Fruit fly (Drosophila melanogaster): Measurements from ENCODE around the gene PNUTS.

PNUTS gene

dm6 chr2L:845341-846004 is 24.8 kb upstream of the PNUTS start (continued):
- TF ChIP-seq CG16863 (GFP tag; optimal IDR thresholded peaks at IDR 0.05) (peak; percentile 88), ham (GFP tag; IDR thresholded peaks at IDR 0.05) (peak; percentile 49; the same call in 1 of the 2 replicates), ems (GFP tag; optimal IDR thresholded peaks at IDR 0.05) (peak; percentile 79), wor (GFP tag; IDR thresholded peaks at IDR 0.05) (peak; percentile 82), nau (GFP tag; optimal IDR thresholded peaks at IDR 0.05) (peak; percentile 90), Hr39 (optimal IDR thresholded peaks at IDR 0.05) (no peak), CG11560 (tag; IDR thresholded peaks at IDR 0.05) (peak; percentile 78), slbo (GFP tag; IDR thresholded peaks at IDR 0.05) (peak; percentile 94), CG43689 (GFP tag; IDR thresholded peaks at IDR 0.05) (peak; percentile 76), CG1603 (tag; optimal IDR thresholded peaks at IDR 0.05) (peak; percentile 94), pum (GFP tag; optimal IDR thresholded peaks at IDR 0.05) (peak; percentile 83), btn (GFP tag; optimal IDR thresholded peaks at IDR 0.05) (peak; percentile 83), CG31388 (GFP tag; optimal IDR thresholded peaks at IDR 0.05) (peak; percentile 57), Poxn (GFP tag; IDR thresholded peaks at IDR 0.05) (peak; percentile 64; the same call in 1 of the 2 replicates), pan (optimal IDR thresholded peaks at IDR 0.05) (no peak), pan (GFP tag; optimal IDR thresholded peaks at IDR 0.05 in 1 of 2, IDR thresholded peaks at IDR 0.05 in 1 of 2) (peak in 1 of 2 experiments; percentile 92), slou (GFP tag; optimal IDR thresholded peaks at IDR 0.05) (peak; percentile 44), Myb (GFP tag; optimal IDR thresholded peaks at IDR 0.05) (peak; percentile 76), CG15696 (tag; optimal IDR thresholded peaks at IDR 0.05) (peak; percentile 31), NC2β (GFP tag; optimal IDR thresholded peaks at IDR 0.05) (peak; percentile 59), CG7745 (tag; optimal IDR thresholded peaks at IDR 0.05) (no peak), CG11695 (GFP tag; IDR thresholded peaks at IDR 0.05) (peak; percentile 83), Vsx1 (GFP tag; optimal IDR thresholded peaks at IDR 0.05) (peak; percentile 66), chm (GFP tag; IDR thresholded peaks at IDR 0.05) (peak; percentile 89), bab2 (GFP tag; optimal IDR thresholded peaks at IDR 0.05) (peak; percentile 85), Antp (GFP tag; optimal IDR thresholded peaks at IDR 0.05) (peak; percentile 92), HLH3B (GFP tag; IDR thresholded peaks at IDR 0.05) (peak; percentile 90), ranshi (GFP tag; IDR thresholded peaks at IDR 0.05) (peak; percentile 87), rib (GFP tag; IDR thresholded peaks at IDR 0.05) (peak; percentile 76), H15 (GFP tag; IDR thresholded peaks at IDR 0.05) (peak; percentile 87), her (GFP tag; optimal IDR thresholded peaks at IDR 0.05) (peak; percentile 87), ind (GFP tag; optimal IDR thresholded peaks at IDR 0.05) (peak; percentile 89), CG7372 (GFP tag; IDR thresholded peaks at IDR 0.05) (peak; percentile 87), en (GFP tag; optimal IDR thresholded peaks at IDR 0.05) (peak; percentile 78), BEAF-32 (GFP tag; optimal IDR thresholded peaks at IDR 0.05) (no peak), hkb (optimal IDR thresholded peaks at IDR 0.05) (no peak), hkb (GFP tag; IDR thresholded peaks at IDR 0.05) (peak; percentile 92), CG11456 (GFP tag; IDR thresholded peaks at IDR 0.05) (peak; percentile 92), dpn (GFP tag; optimal IDR thresholded peaks at IDR 0.05) (peak; percentile 86 to 93), CG4360 (GFP tag; IDR thresholded peaks at IDR 0.05) (peak; percentile 63), CG18262 (tag; optimal IDR thresholded peaks at IDR 0.05) (peak; percentile 80), twi (tag; optimal IDR thresholded peaks at IDR 0.05) (peak; percentile 59), CG17829 (tag; optimal IDR thresholded peaks at IDR 0.05) (peak; percentile 83), repo (GFP tag; optimal IDR thresholded peaks at IDR 0.05) (peak; percentile 80), CG6813 (GFP tag; optimal IDR thresholded peaks at IDR 0.05) (peak; percentile 82), disco-r (GFP tag; optimal IDR thresholded peaks at IDR 0.05) (peak; percentile 73), nerfin-1 (tag; optimal IDR thresholded peaks at IDR 0.05) (peak; percentile 71), sim (GFP tag; IDR thresholded peaks at IDR 0.05) (no peak; the same call in none of the 2 replicates), CG12942 (GFP tag; optimal IDR thresholded peaks at IDR 0.05) (peak; percentile 78), dmrt11E (tag; optimal IDR thresholded peaks at IDR 0.05) (peak; percentile 35), chn (GFP tag; optimal IDR thresholded peaks at IDR 0.05) (peak; percentile 86), br (optimal IDR thresholded peaks at IDR 0.05) (no peak)

Measured in whole organism, embryonic.